Worm (Caenorhabditis elegans) whole organism, late embryonic: Measurements from ENCODE around the gene T20D3.14.

ENCODE experiments used
- F13H6.1 ChIP-seq: sonication (generic microtip); optimal IDR thresholded peaks from 2 replicates; lab custom pipeline; 2016; ENCODE audit warnings: missing genetic modification characterization, missing compliant biosample characterization
- ama-1 ChIP-seq: fragments of 150-350 bp; optimal IDR thresholded peaks from 2 replicates; lab custom pipeline; 2014
- ceh-24 ChIP-seq: sonication (generic microtip); optimal IDR thresholded peaks from 2 replicates; lab custom pipeline; 2016; ENCODE audit warnings: mild to moderate bottlenecking, missing genetic modification characterization, missing compliant biosample characterization
- ets-4 ChIP-seq: sonication (generic microtip); optimal IDR thresholded peaks from 2 replicates; lab custom pipeline; 2016; ENCODE audit warnings: missing genetic modification characterization, missing compliant biosample characterization
- eyg-1 ChIP-seq: sonication (generic microtip); optimal IDR thresholded peaks from 2 replicates; lab custom pipeline; 2016; ENCODE audit warnings: missing genotype, missing genetic modification characterization, missing compliant biosample characterization
- hlh-13 ChIP-seq: fragments of 200-800 bp; sonication (Bioruptor generic); optimal IDR thresholded peaks from 2 replicates; lab custom pipeline; 2018; ENCODE audit warnings: mild to moderate bottlenecking, missing genetic modification characterization, missing compliant biosample characterization
- hlh-15 ChIP-seq: sonication (generic microtip); optimal IDR thresholded peaks from 2 replicates; lab custom pipeline; 2016; ENCODE audit warnings: missing genetic modification characterization, missing compliant biosample characterization
- hlh-6 ChIP-seq: sonication (generic microtip); optimal IDR thresholded peaks from 2 replicates; lab custom pipeline; 2016; ENCODE audit warnings: missing genotype, missing genetic modification characterization, missing compliant biosample characterization
- nhr-11 ChIP-seq: fragments of 150-350 bp; optimal IDR thresholded peaks from 2 replicates; lab custom pipeline; 2014; ENCODE audit warnings: missing biosample characterization, missing genetic modification characterization
- pha-2 ChIP-seq: sonication (generic microtip); optimal IDR thresholded peaks from 2 replicates; lab custom pipeline; 2017; ENCODE audit warnings: mild to moderate bottlenecking, missing genetic modification characterization, missing compliant biosample characterization
- rnt-1 ChIP-seq: sonication (generic microtip); optimal IDR thresholded peaks from 2 replicates; lab custom pipeline; 2016; ENCODE audit warnings: missing genetic modification characterization, missing compliant biosample characterization
- unc-86 ChIP-seq: sonication (generic microtip); optimal IDR thresholded peaks from 2 replicates; lab custom pipeline; 2016; ENCODE audit warnings: missing genetic modification characterization, missing compliant biosample characterization
- ztf-16 ChIP-seq: sonication (generic microtip); optimal IDR thresholded peaks from 2 replicates; lab custom pipeline; 2017; ENCODE audit warnings: missing genetic modification characterization, missing compliant biosample characterization

- TF ChIP-seq rnt-1 (tag; lab: Kevin White, UChicago): no peak
- no peak for TF ChIP-seq unc-86 (tag; lab: Kevin White, UChicago)
- no peak for TF ChIP-seq nhr-11
- no peak for TF ChIP-seq hlh-6 (tag; lab: Kevin White, UChicago)
- no peak for TF ChIP-seq eyg-1 (tag; lab: Kevin White, UChicago)
- no peak for TF ChIP-seq hlh-15 (tag; lab: Kevin White, UChicago)
- no peak for TF ChIP-seq ets-4
- TF ChIP-seq ama-1: no peak
- no peak for TF ChIP-seq F13H6.1 (tag; lab: Kevin White, UChicago)
- no peak for TF ChIP-seq pha-2 (tag; lab: Kevin White, UChicago)
- TF ChIP-seq ceh-24: no peak
- no peak for TF ChIP-seq ztf-16 (tag; lab: Kevin White, UChicago)
- TF ChIP-seq hlh-13 (GFP tag; lab: Kevin White, UChicago): no peak
Observed at ce11 chrIV:9336538-9337090, 905 bp upstream of the T20D3.14 start, which contains the start of gene T20D3.5.
